Worm (Caenorhabditis elegans) whole organism, midembryonic: ENCODE measurements around the gene C02E7.10.

Experiments
- T22C8.4 ChIP-seq: fragments of 200-800 bp; sonication (Bioruptor generic); IDR thresholded peaks from 2 replicates; pipeline ENCODE4 v1.3.6; 2022; ENCODE audit warnings: missing genetic modification characterization, missing compliant biosample characterization
- cog-1 ChIP-seq: sonication (generic microtip); optimal IDR thresholded peaks from 2 replicates; lab custom pipeline; 2016; ENCODE audit warnings: missing genetic modification characterization, missing compliant biosample characterization
- flt-1 ChIP-seq: fragments of 200-800 bp; sonication (Bioruptor generic); IDR thresholded peaks from 2 replicates; pipeline ENCODE4 v1.3.6; 2022; ENCODE audit warnings: missing genetic modification characterization, missing compliant biosample characterization
- klf-2 ChIP-seq: fragments of 200-800 bp; sonication (Bioruptor generic); conservative IDR thresholded peaks from 2 replicates; pipeline ENCODE4 v1.3.6; 2022; ENCODE audit warnings: missing genetic modification reagents, missing genetic modification characterization, missing compliant biosample characterization
- med-1 ChIP-seq: sonication (generic microtip); optimal IDR thresholded peaks from 2 replicates; lab custom pipeline; 2017; ENCODE audit warnings: missing genetic modification characterization, mild to moderate bottlenecking, missing compliant biosample characterization, antibody characterized with exemption, missing genetic modification reagents; ENCODE audit not compliant: insufficient read depth
- ref-1 ChIP-seq: fragments of 200-800 bp; sonication (Bioruptor generic); conservative IDR thresholded peaks from 2 replicates; pipeline ENCODE4 v1.3.6; 2022; ENCODE audit warnings: missing genetic modification reagents, missing genetic modification characterization, missing compliant biosample characterization
- tab-1 ChIP-seq: fragments of 200-800 bp; sonication (Bioruptor generic); IDR thresholded peaks from 2 replicates; pipeline ENCODE4 v1.3.6; 2022; ENCODE audit warnings: missing genetic modification characterization, missing compliant biosample characterization
- ztf-23 ChIP-seq: fragments of 200-800 bp; sonication (Bioruptor generic); IDR thresholded peaks from 2 replicates; pipeline ENCODE4 v1.3.6; 2022; ENCODE audit warnings: missing genetic modification reagents, missing genetic modification characterization, missing compliant biosample characterization
- ztf-29 ChIP-seq: fragments of 200-800 bp; sonication (Bioruptor generic); IDR thresholded peaks from 2 replicates; pipeline ENCODE4 v1.3.6; 2022; ENCODE audit warnings: missing genetic modification reagents, missing genetic modification characterization, missing compliant biosample characterization

Gene C02E7.10

ce11 chrV:4924618-4925017, 8.2 kb downstream of the C02E7.10 start, which contains the start of gene srh-20:
Gene srh-20, plus strand, starts transcription at chrV:4924918.
- TF ChIP-seq tab-1 (GFP tag; lab: Robert Waterston, UW) (no peak), ref-1 (GFP tag; lab: Robert Waterston, UW) (no peak), T22C8.4 (GFP tag; lab: Robert Waterston, UW) (no peak), cog-1 (tag; lab: Kevin White, UChicago) (no peak), med-1 (GFP tag; lab: Kevin White, UChicago) (no peak), ztf-29 (no peak), flt-1 (GFP tag; lab: Robert Waterston, UW) (no peak), ztf-23 (GFP tag; lab: Robert Waterston, UW) (no peak), klf-2 (GFP tag; lab: Robert Waterston, UW) (no peak)

- TF ChIP-seq cog-1 (tag; lab: Kevin White, UChicago) (no peak), med-1 (GFP tag; lab: Kevin White, UChicago) (no peak), klf-2 (GFP tag; lab: Robert Waterston, UW) (no peak), T22C8.4 (GFP tag; lab: Robert Waterston, UW) (no peak), tab-1 (GFP tag; lab: Robert Waterston, UW) (no peak), ref-1 (GFP tag; lab: Robert Waterston, UW) (no peak), flt-1 (GFP tag; lab: Robert Waterston, UW) (no peak), ztf-29 (no peak), ztf-23 (GFP tag; lab: Robert Waterston, UW) (no peak)
Measured at ce11 chrV:4922024-4922423, 10.8 kb downstream of the C02E7.10 start, which contains the start of gene srh-22. Gene srh-22, plus strand, starts transcription at chrV:4922324.

- TF ChIP-seq cog-1 (tag; lab: Kevin White, UChicago) = no peak
- no peak for TF ChIP-seq med-1 (GFP tag; lab: Kevin White, UChicago)
- no peak for TF ChIP-seq ref-1 (GFP tag; lab: Robert Waterston, UW)
- TF ChIP-seq T22C8.4 (GFP tag; lab: Robert Waterston, UW) = no peak
- TF ChIP-seq tab-1 (GFP tag; lab: Robert Waterston, UW) = no peak
- no peak for TF ChIP-seq flt-1 (GFP tag; lab: Robert Waterston, UW)
- TF ChIP-seq ztf-23 (GFP tag; lab: Robert Waterston, UW) = no peak
- no peak for TF ChIP-seq ztf-29
- no peak for TF ChIP-seq klf-2 (GFP tag; lab: Robert Waterston, UW)
Measured at ce11 chrV:4920690-4921152, 12.1 kb downstream of the C02E7.10 start, which contains the start of the genes C02E7.8 and srh-23. Gene C02E7.8, minus strand, starts transcription at chrV:4920790. Gene srh-23, plus strand, starts transcription at chrV:4921102.

ce11 chrV:4918664-4919257, 14.1 kb downstream of the C02E7.10 start, which contains the start of gene C02E7.6:
Gene C02E7.6, plus strand, starts transcription at chrV:4919207.
- no peak for TF ChIP-seq T22C8.4 (GFP tag; lab: Robert Waterston, UW)
- no peak for TF ChIP-seq flt-1 (GFP tag; lab: Robert Waterston, UW)
- no peak for TF ChIP-seq tab-1 (GFP tag; lab: Robert Waterston, UW)
- TF ChIP-seq ztf-23 (GFP tag; lab: Robert Waterston, UW) = no peak
- TF ChIP-seq ref-1 (GFP tag; lab: Robert Waterston, UW) = no peak
- TF ChIP-seq klf-2 (GFP tag; lab: Robert Waterston, UW) = no peak; the same call in 1 of the 2 replicates
- TF ChIP-seq med-1 (GFP tag; lab: Kevin White, UChicago) = no peak
- no peak for TF ChIP-seq ztf-29
- no peak for TF ChIP-seq cog-1 (tag; lab: Kevin White, UChicago)

- no peak for TF ChIP-seq cog-1 (tag; lab: Kevin White, UChicago)
- no peak for TF ChIP-seq ztf-29
- TF ChIP-seq ztf-23 (GFP tag; lab: Robert Waterston, UW) = no peak
- TF ChIP-seq ref-1 (GFP tag; lab: Robert Waterston, UW) = no peak
- TF ChIP-seq T22C8.4 (GFP tag; lab: Robert Waterston, UW) = no peak
- no peak for TF ChIP-seq flt-1 (GFP tag; lab: Robert Waterston, UW)
- TF ChIP-seq tab-1 (GFP tag; lab: Robert Waterston, UW) = no peak
- TF ChIP-seq med-1 (GFP tag; lab: Kevin White, UChicago) = no peak
- no peak; the same call in 1 of the 2 replicates for TF ChIP-seq klf-2 (GFP tag; lab: Robert Waterston, UW)
Measured at ce11 chrV:4918091-4918624, 14.7 kb downstream of the C02E7.10 start, which contains the start of gene C02E7.7. Gene C02E7.7, minus strand, starts transcription at chrV:4918574.

ce11 chrV:4914879-4915278, 18.0 kb downstream of the C02E7.10 start, which contains the start of gene H23N18.6:
Gene H23N18.6, minus strand, starts transcription at chrV:4915079.
- TF ChIP-seq tab-1 (GFP tag; lab: Robert Waterston, UW) (no peak), flt-1 (GFP tag; lab: Robert Waterston, UW) (no peak), ztf-23 (GFP tag; lab: Robert Waterston, UW) (no peak), cog-1 (tag; lab: Kevin White, UChicago) (no peak), ref-1 (GFP tag; lab: Robert Waterston, UW) (no peak), med-1 (GFP tag; lab: Kevin White, UChicago) (no peak), klf-2 (GFP tag; lab: Robert Waterston, UW) (no peak), T22C8.4 (GFP tag; lab: Robert Waterston, UW) (no peak), ztf-29 (no peak)

- no peak for TF ChIP-seq ztf-29
- TF ChIP-seq klf-2 (GFP tag; lab: Robert Waterston, UW) = no peak
- no peak for TF ChIP-seq ref-1 (GFP tag; lab: Robert Waterston, UW)
- TF ChIP-seq flt-1 (GFP tag; lab: Robert Waterston, UW) = no peak
- TF ChIP-seq ztf-23 (GFP tag; lab: Robert Waterston, UW) = no peak
- no peak for TF ChIP-seq med-1 (GFP tag; lab: Kevin White, UChicago)
- TF ChIP-seq cog-1 (tag; lab: Kevin White, UChicago) = no peak
Measured at ce11 chrV:4913853-4914252, 19.0 kb downstream of the C02E7.10 start.

ce11 chrV:4912313-4912712, 20.5 kb downstream of the C02E7.10 start, which contains the start of gene H23N18.5:
Gene H23N18.5, minus strand, starts transcription at chrV:4912381.
- no peak for TF ChIP-seq ztf-23 (GFP tag; lab: Robert Waterston, UW)
- TF ChIP-seq T22C8.4 (GFP tag; lab: Robert Waterston, UW) = no peak
- no peak for TF ChIP-seq ref-1 (GFP tag; lab: Robert Waterston, UW)
- no peak for TF ChIP-seq klf-2 (GFP tag; lab: Robert Waterston, UW)
- TF ChIP-seq tab-1 (GFP tag; lab: Robert Waterston, UW) = no peak
